Fruit fly (Drosophila melanogaster): ENCODE data around the gene CG43980.

DNA sequence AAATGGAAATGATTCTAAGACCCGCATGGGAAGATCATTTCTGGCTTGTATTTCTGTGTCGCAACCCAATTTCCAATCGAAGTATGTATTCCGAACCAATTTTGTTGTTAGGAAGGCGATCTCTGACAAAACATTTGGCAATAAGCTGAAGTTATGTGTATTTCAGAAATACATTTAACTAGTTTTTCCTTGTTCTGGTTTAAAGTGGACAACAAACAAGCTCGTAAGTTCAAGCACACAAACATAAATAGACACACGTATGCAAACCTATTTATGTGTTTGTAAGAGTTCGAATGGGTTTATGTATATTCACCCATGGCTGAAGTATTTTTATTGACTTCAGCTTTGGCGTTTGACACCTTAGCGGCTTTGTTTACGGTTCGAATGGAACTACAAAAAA, 1.1 kb downstream of the CG43980 start:
- TF ChIP-seq CG8478 (optimal IDR thresholded peaks at IDR 0.05) (no peak), CTCF (optimal IDR thresholded peaks at IDR 0.05) (no peak)
